Worm (Caenorhabditis elegans) whole organism, late embryonic: ENCODE measurements around the gene gtap-2.

ENCODE experiments used
- ceh-14 ChIP-seq: sonication (generic microtip); optimal IDR thresholded peaks from 2 replicates; lab custom pipeline; 2016; ENCODE audit warnings: missing genotype, missing genetic modification characterization, missing compliant biosample characterization
- dmd-4 ChIP-seq: sonication (generic microtip); optimal IDR thresholded peaks from 2 replicates; lab custom pipeline; 2016; ENCODE audit warnings: borderline replicate concordance, missing genetic modification characterization, missing compliant biosample characterization
- elt-2 ChIP-seq: sonication (generic microtip); optimal IDR thresholded peaks from 2 replicates; lab custom pipeline; 2016; ENCODE audit warnings: missing genetic modification reagents, missing genetic modification characterization, missing compliant biosample characterization
- fkh-10 ChIP-seq: fragments of 150-350 bp; optimal IDR thresholded peaks from 2 replicates; lab custom pipeline; 2014; ENCODE audit warnings: missing biosample characterization, missing genetic modification reagents, missing genetic modification characterization
- nfya-1 ChIP-seq: sonication (generic microtip); optimal IDR thresholded peaks from 2 replicates; lab custom pipeline; 2017; ENCODE audit warnings: missing genetic modification characterization, mild to moderate bottlenecking, missing compliant biosample characterization, antibody characterized with exemption, moderate library complexity
- rnt-1 ChIP-seq: sonication (generic microtip); optimal IDR thresholded peaks from 2 replicates; lab custom pipeline; 2016; ENCODE audit warnings: missing genetic modification characterization, missing compliant biosample characterization

DNA sequence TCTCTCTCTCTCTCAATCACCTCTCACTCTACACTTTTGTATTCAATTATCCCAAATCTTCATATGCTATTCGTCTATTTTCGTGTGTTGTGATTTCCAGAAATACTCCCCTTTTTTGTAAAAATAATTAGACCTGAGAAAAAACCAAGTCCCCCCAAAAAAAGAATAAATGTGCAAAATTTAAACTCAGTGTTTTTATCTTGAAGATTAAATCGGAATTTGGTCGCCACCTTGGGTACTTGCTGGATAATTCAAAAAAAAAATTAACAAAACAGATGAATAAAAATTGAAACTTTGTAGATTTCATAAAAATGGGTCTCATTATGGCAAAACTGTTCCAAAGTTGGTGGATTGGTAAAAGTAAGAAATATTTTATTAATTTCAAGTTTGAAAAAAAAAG lies 14.6 kb downstream of the gtap-2 start, which contains the start of gene arl-5:
- TF ChIP-seq elt-2 (tag; lab: Kevin White, UChicago) (no peak), dmd-4 (tag; lab: Kevin White, UChicago) (no peak), ceh-14 (tag; lab: Kevin White, UChicago) (no peak), rnt-1 (tag; lab: Kevin White, UChicago) (no peak), fkh-10 (GFP tag; lab: Kevin White, UChicago) (no peak), nfya-1 (tag; lab: Kevin White, UChicago) (no peak)
